Worm (Caenorhabditis elegans) whole organism, early embryonic: ENCODE measurements around the gene Y39A1A.10.

Experiments
- B0310.2 ChIP-seq: sonication (generic microtip); optimal IDR thresholded peaks from 2 replicates; lab custom pipeline; 2016; ENCODE audit warnings: mild to moderate bottlenecking, missing genetic modification characterization, missing compliant biosample characterization
- ama-1 ChIP-seq: fragments of 150-350 bp; optimal IDR thresholded peaks from 2 replicates; lab custom pipeline; 2014
- ceh-36 ChIP-seq: sonication (generic microtip); optimal IDR thresholded peaks from 2 replicates; lab custom pipeline; 2016; ENCODE audit warnings: missing genetic modification characterization, inconsistent platforms, missing compliant biosample characterization
- flt-1 ChIP-seq: fragments of 200-800 bp; sonication (Bioruptor generic); IDR thresholded peaks from 2 replicates; pipeline ENCODE4 v1.3.6; 2022; ENCODE audit warnings: missing genetic modification characterization, missing compliant biosample characterization
- hmg-4 ChIP-seq: fragments of 200-800 bp; sonication (Bioruptor generic); optimal IDR thresholded peaks from 2 replicates; lab custom pipeline; 2018; ENCODE audit warnings: mild to moderate bottlenecking, missing genetic modification characterization, missing compliant biosample characterization
- pes-1 ChIP-seq: fragments of 200-800 bp; sonication (Bioruptor generic); IDR thresholded peaks from 2 replicates; pipeline ENCODE4 v1.3.6; 2022; ENCODE audit warnings: missing genetic modification reagents, missing genetic modification characterization, missing compliant biosample characterization
- scrt-1 ChIP-seq: fragments of 200-800 bp; sonication (Bioruptor generic); IDR thresholded peaks from 2 replicates; pipeline ENCODE4 v1.3.6; 2022; ENCODE audit warnings: missing genetic modification characterization, missing compliant biosample characterization
- tbx-37 ChIP-seq: fragments of 200-800 bp; sonication (Bioruptor generic); conservative IDR thresholded peaks from 2 replicates; pipeline ENCODE4 v1.3.6; 2022; ENCODE audit warnings: missing genetic modification reagents, missing genetic modification characterization, missing compliant biosample characterization

- TF ChIP-seq hmg-4 (GFP tag; lab: Kevin White, UChicago) (no peak), ama-1 (lab: Kevin White, UChicago) (no peak), B0310.2 (tag; lab: Kevin White, UChicago) (no peak), ceh-36 (tag; lab: Kevin White, UChicago) (no peak), pes-1 (GFP tag; lab: Robert Waterston, UW) (no peak), scrt-1 (GFP tag; lab: Robert Waterston, UW) (no peak), flt-1 (GFP tag; lab: Robert Waterston, UW) (no peak), tbx-37 (no peak)
Observed at ce11 chrIII:10612333-10612732, 20.2 kb upstream of the Y39A1A.10 start, which contains the start of gene Y39A1A.24.
